Fruit fly (Drosophila melanogaster): ENCODE measurements around the gene simj.

dm6 chr3L:10715748-10716147 lies 51.2 kb downstream of the simj start:
- no peak for TF ChIP-seq psq (optimal IDR thresholded peaks at IDR 0.05)
- no peak for TF ChIP-seq insv (optimal IDR thresholded peaks at IDR 0.05)
